Worm (Caenorhabditis elegans) whole organism, L2 larva: Measurements from ENCODE around the gene nyn-1.
"Not testable (repeated sequence)": the region's sequence is repeated elsewhere in the genome, so short reads cannot be mapped to it uniquely, and the experiment has no call there.

Experiments
- F13H6.1 ChIP-seq: sonication (generic microtip); optimal IDR thresholded peaks from 2 replicates; lab custom pipeline; 2016; ENCODE audit warnings: missing genetic modification characterization, missing compliant biosample characterization
- ceh-16 ChIP-seq: fragments of 150-350 bp; optimal IDR thresholded peaks from 2 replicates; lab custom pipeline; 2014; ENCODE audit warnings: missing biosample characterization, missing genetic modification characterization
- ceh-82 ChIP-seq: fragments of 150-350 bp; optimal IDR thresholded peaks from 2 replicates; lab custom pipeline; 2014; ENCODE audit warnings: missing biosample characterization, missing genetic modification characterization
- lin-13 ChIP-seq: fragments of 150-350 bp; optimal IDR thresholded peaks from 2 replicates; lab custom pipeline; 2014; ENCODE audit warnings: missing biosample characterization, missing genetic modification reagents, missing genetic modification characterization
- lin-39 ChIP-seq: fragments of 150-350 bp; optimal IDR thresholded peaks from 2 replicates; lab custom pipeline; 2014; ENCODE audit warnings: missing biosample characterization, missing genetic modification reagents, missing genetic modification characterization
- nhr-10 ChIP-seq: sonication (generic microtip); optimal IDR thresholded peaks from 2 replicates; lab custom pipeline; 2017; ENCODE audit warnings: missing biosample characterization, missing genetic modification characterization
- nhr-11 ChIP-seq: fragments of 150-350 bp; optimal IDR thresholded peaks from 2 replicates; lab custom pipeline; 2014; ENCODE audit warnings: missing biosample characterization, missing genetic modification characterization
- nhr-237 ChIP-seq: fragments of 150-350 bp; optimal IDR thresholded peaks from 2 replicates; lab custom pipeline; 2014; ENCODE audit warnings: missing biosample characterization, missing genetic modification characterization
- sma-3 ChIP-seq: sonication (generic microtip); optimal IDR thresholded peaks from 2 replicates; lab custom pipeline; 2016; ENCODE audit warnings: missing genetic modification reagents, missing genetic modification characterization, missing compliant biosample characterization
- unc-62 ChIP-seq: fragments of 150-350 bp; optimal IDR thresholded peaks from 2 replicates; lab custom pipeline; 2014; ENCODE audit warnings: missing biosample characterization, missing genetic modification reagents, missing genetic modification characterization
- zag-1 ChIP-seq: fragments of 150-350 bp; optimal IDR thresholded peaks from 2 replicates; lab custom pipeline; 2014; ENCODE audit warnings: missing biosample characterization, missing genetic modification characterization

ce11 chrIV:13651411-13651810 is 35.4 kb downstream of the nyn-1 start, which contains the start of gene C08F11.12:
- TF ChIP-seq nhr-11 (tag; lab: Kevin White, UChicago); nhr-10 (tag; lab: Kevin White, UChicago); unc-62 (GFP tag; lab: Kevin White, UChicago); nhr-237; lin-39 (tag; lab: Kevin White, UChicago); ceh-82; zag-1 (tag; lab: Kevin White, UChicago); F13H6.1; ceh-16 (tag; lab: Kevin White, UChicago); sma-3 (GFP tag; lab: Kevin White, UChicago); lin-13 (GFP tag; lab: Kevin White, UChicago): not testable (repeated sequence)
